Fruit fly (Drosophila melanogaster) whole organism, prepupa: Measurements from ENCODE around the gene IP3K2.
A peak's percentile ranks its signal among the peaks of the same experiment; 100 is the strongest.

Source experiments
- CG11762 ChIP-seq: fragments of 200-800 bp; sonication (Bioruptor generic); optimal IDR thresholded peaks from 3 replicates; lab custom pipeline; 2016; ENCODE audit warnings: missing biosample characterization, missing genetic modification characterization; ENCODE audit not compliant: insufficient read depth
- CG6854 ChIP-seq: fragments of 200-800 bp; sonication (Bioruptor generic); optimal IDR thresholded peaks from 2 replicates; lab custom pipeline; 2017; ENCODE audit warnings: missing biosample characterization, mild to moderate bottlenecking, missing genetic modification characterization
- Gug ChIP-seq: fragments of 200-800 bp; sonication (Bioruptor generic); IDR thresholded peaks from 2 replicates; pipeline ENCODE4 v1.3.6; 2022; ENCODE audit warnings: missing biosample characterization, missing genetic modification characterization
- Hr4 ChIP-seq: fragments of 200-800 bp; sonication (Bioruptor generic); optimal IDR thresholded peaks from 3 replicates; lab custom pipeline; 2016; ENCODE audit warnings: missing biosample characterization, missing genetic modification characterization
- Lpt ChIP-seq: fragments of 200-800 bp; sonication (Bioruptor generic); optimal IDR thresholded peaks from 3 replicates; lab custom pipeline; 2016; ENCODE audit warnings: missing biosample characterization, missing genetic modification characterization
- acj6 ChIP-seq: fragments of 200-800 bp; sonication (Bioruptor generic); optimal IDR thresholded peaks from 3 replicates; lab custom pipeline; 2016; ENCODE audit warnings: missing biosample characterization, missing genetic modification characterization
- dsx ChIP-seq: fragments of 200-800 bp; optimal IDR thresholded peaks from 3 replicates; lab custom pipeline; 2019; ENCODE audit warnings: missing biosample characterization, mild to moderate bottlenecking, missing genetic modification characterization, moderate library complexity; ENCODE audit not compliant: poor library complexity, severe bottlenecking
- fd85E ChIP-seq: fragments of 200-800 bp; sonication (Bioruptor generic); optimal IDR thresholded peaks from 3 replicates; lab custom pipeline; 2016; ENCODE audit warnings: missing biosample characterization, missing genetic modification characterization
- lz ChIP-seq: fragments of 200-800 bp; sonication (Bioruptor generic); optimal IDR thresholded peaks from 3 replicates; lab custom pipeline; 2016; ENCODE audit warnings: missing biosample characterization, missing genetic modification characterization
- svp ChIP-seq: fragments of 200-800 bp; sonication (Bioruptor generic); peaks from one replicate; lab custom pipeline; 2016; ENCODE audit warnings: missing biosample characterization, missing genetic modification characterization
- vri ChIP-seq: fragments of 200-800 bp; sonication (Bioruptor generic); optimal IDR thresholded peaks from 3 replicates; lab custom pipeline; 2016; ENCODE audit warnings: missing biosample characterization, mild to moderate bottlenecking, missing genetic modification characterization

- no peak for TF ChIP-seq vri (GFP tag; lab: Kevin White, UChicago)
- TF ChIP-seq CG6854 (GFP tag; lab: Kevin White, UChicago): no peak
- no peak for TF ChIP-seq lz (GFP tag; lab: Kevin White, UChicago)
- no peak for TF ChIP-seq fd85E (GFP tag; lab: Kevin White, UChicago)
- TF ChIP-seq Hr4 (GFP tag; lab: Kevin White, UChicago): no peak
- TF ChIP-seq svp: peak; percentile 51
- TF ChIP-seq acj6 (GFP tag; lab: Kevin White, UChicago): no peak
- TF ChIP-seq Gug (GFP tag; lab: Robert Waterston, UW): no peak
- no peak for TF ChIP-seq dsx
- TF ChIP-seq CG11762: no peak
- TF ChIP-seq Lpt (GFP tag; lab: Kevin White, UChicago): no peak
These were observed 12.0 kb downstream of the IP3K2 start for dm6 chrX:13315463-13315817.
